Worm (Caenorhabditis elegans) whole organism, early embryonic: ENCODE results near the gene tag-266.
A peak's percentile ranks its signal among the peaks of the same experiment; 100 is the strongest.

Experiments
- B0310.2 ChIP-seq: sonication (generic microtip); optimal IDR thresholded peaks from 2 replicates; lab custom pipeline; 2016; ENCODE audit warnings: mild to moderate bottlenecking, missing genetic modification characterization, missing compliant biosample characterization
- F13C5.2 ChIP-seq: sonication (generic microtip); optimal IDR thresholded peaks from 2 replicates; lab custom pipeline; 2017; ENCODE audit warnings: mild to moderate bottlenecking, missing genetic modification characterization, inconsistent platforms, missing compliant biosample characterization
- aly-1 ChIP-seq: sonication (generic microtip); optimal IDR thresholded peaks from 2 replicates; lab custom pipeline; 2016; ENCODE audit warnings: missing genetic modification characterization, missing compliant biosample characterization
- ama-1 ChIP-seq: fragments of 150-350 bp; optimal IDR thresholded peaks from 2 replicates; lab custom pipeline; 2014
- ceh-13 ChIP-seq: fragments of 200-800 bp; sonication (Bioruptor generic); optimal IDR thresholded peaks from 2 replicates; lab custom pipeline; 2018; ENCODE audit warnings: mild to moderate bottlenecking, missing genetic modification characterization, missing compliant biosample characterization
- ceh-36 ChIP-seq: sonication (generic microtip); optimal IDR thresholded peaks from 2 replicates; lab custom pipeline; 2016; ENCODE audit warnings: missing genetic modification characterization, inconsistent platforms, missing compliant biosample characterization
- ets-7 ChIP-seq: sonication (generic microtip); optimal IDR thresholded peaks from 2 replicates; lab custom pipeline; 2016; ENCODE audit warnings: missing genotype, missing genetic modification characterization, missing compliant biosample characterization
- flt-1 ChIP-seq: fragments of 200-800 bp; sonication (Bioruptor generic); IDR thresholded peaks from 2 replicates; pipeline ENCODE4 v1.3.6; 2022; ENCODE audit warnings: missing genetic modification characterization, missing compliant biosample characterization
- hmbx-1 ChIP-seq: sonication (generic microtip); optimal IDR thresholded peaks from 2 replicates; lab custom pipeline; 2016; ENCODE audit warnings: mild to moderate bottlenecking, missing genetic modification characterization, missing compliant biosample characterization
- hmg-4 ChIP-seq: fragments of 200-800 bp; sonication (Bioruptor generic); optimal IDR thresholded peaks from 2 replicates; lab custom pipeline; 2018; ENCODE audit warnings: mild to moderate bottlenecking, missing genetic modification characterization, missing compliant biosample characterization
- hnd-1 ChIP-seq: sonication (generic microtip); optimal IDR thresholded peaks from 2 replicates; lab custom pipeline; 2016; ENCODE audit warnings: missing genetic modification characterization, missing compliant biosample characterization
- pes-1 ChIP-seq: fragments of 200-800 bp; sonication (Bioruptor generic); IDR thresholded peaks from 2 replicates; pipeline ENCODE4 v1.3.6; 2022; ENCODE audit warnings: missing genetic modification reagents, missing genetic modification characterization, missing compliant biosample characterization
- scrt-1 ChIP-seq: fragments of 200-800 bp; sonication (Bioruptor generic); IDR thresholded peaks from 2 replicates; pipeline ENCODE4 v1.3.6; 2022; ENCODE audit warnings: missing genetic modification characterization, missing compliant biosample characterization
- sea-1 ChIP-seq: fragments of 200-800 bp; sonication (Bioruptor generic); conservative IDR thresholded peaks from 2 replicates; pipeline ENCODE4 v1.3.6; 2022; ENCODE audit warnings: missing genetic modification characterization, missing compliant biosample characterization
- tbx-11 ChIP-seq: fragments of 200-800 bp; sonication (Bioruptor generic); IDR thresholded peaks from 2 replicates; pipeline ENCODE4 v1.3.6; 2022; ENCODE audit warnings: missing genetic modification characterization, missing compliant biosample characterization
- tbx-37 ChIP-seq: fragments of 200-800 bp; sonication (Bioruptor generic); conservative IDR thresholded peaks from 2 replicates; pipeline ENCODE4 v1.3.6; 2022; ENCODE audit warnings: missing genetic modification reagents, missing genetic modification characterization, missing compliant biosample characterization
- tra-4 ChIP-seq: sonication (generic microtip); optimal IDR thresholded peaks from 2 replicates; lab custom pipeline; 2017; ENCODE audit warnings: missing genetic modification characterization, missing compliant biosample characterization

The tag-266 gene

DNA sequence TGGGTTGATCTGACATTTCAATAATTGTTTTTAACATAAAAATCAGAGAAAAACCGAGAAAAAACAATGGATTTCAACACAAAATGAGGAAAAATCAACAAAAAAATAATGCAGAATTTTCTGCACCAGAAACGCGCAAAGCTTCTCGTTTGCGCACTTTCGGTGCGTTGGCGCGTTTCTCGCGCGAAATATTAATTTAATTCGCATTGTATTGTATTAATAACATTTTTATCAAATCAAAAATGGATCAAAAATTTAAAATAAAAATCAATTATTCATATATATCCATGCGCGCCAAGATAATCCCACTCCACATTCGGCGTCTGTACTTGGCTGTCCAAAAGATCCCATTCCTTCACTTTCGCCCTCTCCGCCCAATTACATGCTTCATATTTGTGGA lies 5.4 kb downstream of the tag-266 start, which contains the start of gene fem-2:
TSS of gene fem-2 (minus strand) at position 9 of the 400 bp plus-strand sequence.
- TF ChIP-seq F13C5.2 (tag; lab: Kevin White, UChicago): peak; percentile 12
- TF ChIP-seq scrt-1 (GFP tag; lab: Robert Waterston, UW): no peak

DNA sequence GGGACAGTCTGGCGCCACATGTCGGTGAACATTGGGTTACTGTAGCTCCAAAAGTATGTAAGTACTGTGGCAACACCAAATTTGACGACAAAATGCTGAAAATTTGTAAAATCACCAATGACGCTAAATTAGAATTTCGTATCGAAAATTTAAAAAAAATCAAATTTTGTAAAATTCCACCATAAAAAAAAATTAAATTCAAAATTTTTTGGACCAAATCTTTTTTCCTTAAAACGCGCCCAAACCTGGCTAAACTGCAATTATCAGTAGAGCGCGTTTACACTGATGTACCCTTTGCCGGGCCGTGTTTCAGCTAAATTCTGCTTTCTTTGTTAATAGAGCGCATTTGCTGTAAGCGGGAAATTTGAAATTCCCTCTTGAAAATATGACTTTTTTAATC lies 8.6 kb downstream of the tag-266 start, which contains the start of gene T19C3.6:
TSS of gene T19C3.6 (minus strand) at position 101 of the 400 bp plus-strand sequence.
- TF ChIP-seq B0310.2 (tag; lab: Kevin White, UChicago) (no peak), scrt-1 (GFP tag; lab: Robert Waterston, UW) (no peak), F13C5.2 (tag; lab: Kevin White, UChicago) (no peak), tbx-37 (GFP tag; lab: Robert Waterston, UW) (no peak), flt-1 (no peak), ama-1 (lab: Kevin White, UChicago) (no peak), sea-1 (no peak), tra-4 (tag; lab: Kevin White, UChicago) (no peak), hnd-1 (no peak), ets-7 (no peak), ceh-36 (tag; lab: Kevin White, UChicago) (no peak), ceh-13 (no peak), pes-1 (GFP tag; lab: Robert Waterston, UW) (no peak)

DNA sequence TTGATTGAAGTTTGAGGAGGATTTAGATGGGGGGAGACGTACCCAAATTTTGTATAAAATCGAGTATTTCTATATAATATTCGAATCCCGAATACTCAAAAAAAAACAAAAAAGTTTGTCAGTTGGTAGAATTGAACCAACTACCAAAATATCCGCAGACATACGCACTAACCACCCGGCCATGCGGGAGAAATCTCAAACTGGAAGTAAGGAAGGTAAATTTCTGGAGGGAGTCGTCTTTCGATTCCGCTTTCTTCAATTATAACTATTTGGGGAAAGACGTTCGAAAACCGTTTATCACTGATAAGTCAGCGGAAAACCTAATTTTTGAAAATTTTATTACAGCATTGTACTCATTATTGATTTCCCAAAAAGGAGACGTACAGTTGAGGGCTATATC lies 11.1 kb downstream of the tag-266 start:
- TF ChIP-seq tbx-37 (GFP tag; lab: Robert Waterston, UW) (peak; percentile 47), scrt-1 (GFP tag; lab: Robert Waterston, UW) (peak; percentile 75), pes-1 (GFP tag; lab: Robert Waterston, UW) (peak; percentile 62; the same call in 1 of the 2 replicates), tbx-11 (GFP tag; lab: Robert Waterston, UW) (peak; percentile 46; the same call in 1 of the 2 replicates)

DNA sequence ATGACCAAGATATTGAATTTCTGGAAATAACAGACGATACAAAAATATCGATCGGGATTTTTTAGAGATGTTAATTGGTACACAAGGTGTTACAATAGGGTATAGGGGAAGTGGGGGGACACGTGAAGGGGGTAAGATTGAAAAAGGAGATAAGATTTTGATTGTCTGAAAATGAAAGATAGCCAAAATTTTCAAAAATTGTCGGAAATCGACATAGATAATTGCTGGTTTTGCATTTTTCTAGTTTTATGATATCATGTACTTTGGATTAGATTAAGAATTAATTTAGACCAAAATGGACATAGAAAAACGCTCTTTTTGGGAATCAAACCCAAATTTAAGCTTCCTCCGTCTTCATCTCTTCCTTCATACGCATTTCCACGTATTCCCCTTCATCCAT lies 12.2 kb downstream of the tag-266 start, which contains the start of gene T19C3.5:
TSS of gene T19C3.5 (minus strand) at position 101 of the 400 bp plus-strand sequence.
- TF ChIP-seq scrt-1 (GFP tag; lab: Robert Waterston, UW) (no peak), flt-1 (no peak), hnd-1 (no peak), tbx-11 (GFP tag; lab: Robert Waterston, UW) (no peak), ama-1 (lab: Kevin White, UChicago) (no peak), ceh-36 (tag; lab: Kevin White, UChicago) (no peak), hmbx-1 (tag; lab: Kevin White, UChicago) (no peak), pes-1 (GFP tag; lab: Robert Waterston, UW) (no peak), sea-1 (no peak), B0310.2 (tag; lab: Kevin White, UChicago) (no peak), ceh-13 (no peak), ets-7 (no peak), hmg-4 (GFP tag; lab: Kevin White, UChicago) (no peak), tbx-37 (GFP tag; lab: Robert Waterston, UW) (no peak), F13C5.2 (tag; lab: Kevin White, UChicago) (no peak), aly-1 (tag; lab: Kevin White, UChicago) (no peak)

DNA sequence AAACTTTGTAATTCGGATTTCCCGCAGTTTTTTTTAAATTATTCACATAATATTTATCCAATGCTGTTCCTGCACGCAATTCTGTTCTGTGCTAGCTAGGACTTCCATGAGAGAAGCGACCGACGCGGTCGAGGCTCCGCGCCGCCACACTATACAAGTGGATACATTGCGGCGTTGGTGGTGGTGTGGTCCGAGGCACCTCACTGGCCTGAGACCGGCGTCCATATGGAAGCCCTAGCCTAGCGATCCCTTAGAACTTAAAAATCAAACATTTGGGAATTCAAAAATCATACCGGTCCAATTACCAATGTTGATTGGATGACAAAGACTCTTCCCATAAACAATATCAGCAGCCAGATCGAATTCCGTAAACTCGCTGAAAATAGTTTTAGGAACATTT lies 13.9 kb downstream of the tag-266 start:
- TF ChIP-seq ama-1 (lab: Kevin White, UChicago) (no peak), hmbx-1 (tag; lab: Kevin White, UChicago) (no peak), tbx-37 (GFP tag; lab: Robert Waterston, UW) (no peak), sea-1 (no peak), B0310.2 (tag; lab: Kevin White, UChicago) (no peak), tra-4 (tag; lab: Kevin White, UChicago) (no peak), hmg-4 (GFP tag; lab: Kevin White, UChicago) (no peak), hnd-1 (no peak), scrt-1 (GFP tag; lab: Robert Waterston, UW) (no peak), tbx-11 (GFP tag; lab: Robert Waterston, UW) (no peak)

DNA sequence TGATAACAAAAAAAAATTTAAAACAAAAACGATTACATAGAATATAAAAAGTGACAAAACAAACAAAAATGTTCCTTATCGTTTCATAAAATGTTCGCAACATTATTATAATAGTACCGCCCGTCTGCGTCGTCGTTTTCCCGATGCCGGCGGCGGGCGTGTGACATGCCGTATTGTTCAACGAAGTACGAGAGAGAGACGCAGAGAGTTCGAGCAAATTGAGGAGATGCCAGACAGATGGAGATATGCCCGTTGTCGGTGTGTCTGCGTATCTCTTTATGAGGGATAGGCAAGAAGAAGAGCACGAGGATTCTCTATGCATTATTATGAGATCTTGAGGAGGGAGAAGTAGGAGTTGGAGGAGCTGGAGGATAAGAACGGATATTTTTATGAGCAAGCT lies 16.3 kb downstream of the tag-266 start:
- TF ChIP-seq hmg-4 (GFP tag; lab: Kevin White, UChicago) (peak; percentile 71), ets-7 (no peak), F13C5.2 (tag; lab: Kevin White, UChicago) (peak; percentile 54), tbx-11 (GFP tag; lab: Robert Waterston, UW) (no peak), ama-1 (lab: Kevin White, UChicago) (no peak)

DNA sequence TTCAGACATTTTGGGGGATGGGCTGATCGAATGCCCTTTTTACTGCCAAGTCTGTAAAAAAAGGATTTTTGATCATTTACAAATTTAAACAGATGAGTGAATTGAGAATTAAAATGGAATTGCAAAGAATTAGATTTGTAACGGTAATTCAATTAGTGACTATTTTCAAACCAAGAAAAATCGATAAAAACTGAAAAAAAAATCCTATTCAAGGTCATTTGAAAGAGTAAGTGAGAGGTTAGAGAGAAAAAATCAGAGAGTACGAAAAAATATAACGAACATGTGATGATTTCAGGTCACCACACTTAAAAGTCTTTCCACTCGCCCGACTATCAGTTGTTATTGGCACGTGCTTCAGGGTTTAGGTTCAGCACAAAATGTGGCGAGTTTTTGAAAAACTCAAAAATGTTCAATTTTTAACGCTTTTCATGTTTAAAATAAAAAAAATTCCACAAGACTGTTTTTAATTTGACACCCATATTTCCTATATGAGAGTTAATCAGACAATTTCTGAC lies 19.8 kb downstream of the tag-266 start, which contains the start of gene T19C3.4:
TSS of gene T19C3.4 (minus strand) at position 51 of the 515 bp plus-strand sequence.
- TF ChIP-seq ama-1 (lab: Kevin White, UChicago): no peak
- TF ChIP-seq hnd-1: no peak
- no peak for TF ChIP-seq ceh-13
- no peak for TF ChIP-seq ets-7
- no peak for TF ChIP-seq F13C5.2 (tag; lab: Kevin White, UChicago)
- no peak for TF ChIP-seq flt-1
- no peak for TF ChIP-seq ceh-36 (tag; lab: Kevin White, UChicago)
- TF ChIP-seq tbx-11 (GFP tag; lab: Robert Waterston, UW): no peak
- no peak for TF ChIP-seq sea-1
- TF ChIP-seq aly-1 (tag; lab: Kevin White, UChicago): no peak
- TF ChIP-seq pes-1 (GFP tag; lab: Robert Waterston, UW): no peak
- no peak for TF ChIP-seq B0310.2 (tag; lab: Kevin White, UChicago)
- no peak for TF ChIP-seq hmg-4 (GFP tag; lab: Kevin White, UChicago)
- TF ChIP-seq scrt-1 (GFP tag; lab: Robert Waterston, UW): no peak
- no peak for TF ChIP-seq tra-4 (tag; lab: Kevin White, UChicago)
- no peak for TF ChIP-seq hmbx-1 (tag; lab: Kevin White, UChicago)
- no peak for TF ChIP-seq tbx-37 (GFP tag; lab: Robert Waterston, UW)

DNA sequence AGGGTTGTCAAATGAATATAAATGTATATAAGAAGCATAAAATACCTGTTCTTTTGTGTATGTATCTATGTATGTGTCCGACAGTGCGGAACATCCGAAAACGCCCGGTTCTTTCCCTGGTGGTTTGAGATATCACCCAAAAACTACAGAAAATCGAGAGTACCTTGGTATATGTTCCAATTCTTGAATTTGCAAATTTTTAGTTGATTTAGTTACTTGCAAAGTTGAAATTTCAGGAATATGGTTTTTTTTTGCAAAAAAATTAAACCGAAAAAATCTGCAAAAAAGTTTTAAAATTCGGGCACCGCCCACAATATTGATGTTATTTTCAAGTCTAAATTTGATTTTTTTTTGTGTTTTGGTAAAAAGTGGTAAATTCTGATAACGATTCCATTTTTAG lies 22.6 kb downstream of the tag-266 start, which contains the start of gene T19C3.2:
TSS of gene T19C3.2 (minus strand) at position 101 of the 400 bp plus-strand sequence.
- TF ChIP-seq tra-4 (tag; lab: Kevin White, UChicago) (no peak), hmbx-1 (tag; lab: Kevin White, UChicago) (no peak), ceh-13 (no peak), ets-7 (no peak), ceh-36 (tag; lab: Kevin White, UChicago) (no peak), aly-1 (tag; lab: Kevin White, UChicago) (no peak), B0310.2 (tag; lab: Kevin White, UChicago) (no peak), tbx-11 (GFP tag; lab: Robert Waterston, UW) (no peak), tbx-37 (GFP tag; lab: Robert Waterston, UW) (no peak), sea-1 (no peak), hmg-4 (GFP tag; lab: Kevin White, UChicago) (no peak), pes-1 (GFP tag; lab: Robert Waterston, UW) (no peak)
